Worm (Caenorhabditis elegans): ENCODE data around the gene F13B6.3.
A peak's percentile ranks its signal among the peaks of the same experiment; 100 is the strongest.

The F13B6.3 gene

DNA sequence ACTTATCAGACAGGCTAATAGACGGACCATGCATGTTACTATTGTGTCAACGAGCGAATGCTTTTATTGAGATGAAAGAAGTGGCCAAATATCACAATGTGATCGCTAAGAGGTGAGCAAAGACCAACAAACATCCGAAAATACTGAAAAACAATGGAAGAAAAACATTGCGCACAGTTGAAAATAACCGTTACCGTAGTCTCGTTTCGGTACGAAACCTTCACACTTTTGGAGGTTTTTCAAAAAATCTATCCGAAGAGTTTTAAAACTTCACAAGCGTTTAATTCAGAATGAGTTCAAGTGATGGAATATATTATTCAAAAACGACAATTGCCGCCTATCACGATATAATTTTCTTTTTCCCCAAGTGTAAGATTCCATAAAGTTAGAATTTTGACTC is 43.1 kb upstream of the F13B6.3 start (continued):
- TF ChIP-seq lsl-1 (GFP tag; optimal IDR thresholded peaks at IDR 0.05) (peak; percentile 79), efl-1 (GFP tag; optimal IDR thresholded peaks at IDR 0.05) (peak; percentile 51), madf-10 (tag; optimal IDR thresholded peaks at IDR 0.05) (no peak), lin-54 (GFP tag; optimal IDR thresholded peaks at IDR 0.05) (peak; percentile 53), Y79H2A.3 (GFP tag; conservative IDR thresholded peaks at IDR 0.05) (no peak)

DNA sequence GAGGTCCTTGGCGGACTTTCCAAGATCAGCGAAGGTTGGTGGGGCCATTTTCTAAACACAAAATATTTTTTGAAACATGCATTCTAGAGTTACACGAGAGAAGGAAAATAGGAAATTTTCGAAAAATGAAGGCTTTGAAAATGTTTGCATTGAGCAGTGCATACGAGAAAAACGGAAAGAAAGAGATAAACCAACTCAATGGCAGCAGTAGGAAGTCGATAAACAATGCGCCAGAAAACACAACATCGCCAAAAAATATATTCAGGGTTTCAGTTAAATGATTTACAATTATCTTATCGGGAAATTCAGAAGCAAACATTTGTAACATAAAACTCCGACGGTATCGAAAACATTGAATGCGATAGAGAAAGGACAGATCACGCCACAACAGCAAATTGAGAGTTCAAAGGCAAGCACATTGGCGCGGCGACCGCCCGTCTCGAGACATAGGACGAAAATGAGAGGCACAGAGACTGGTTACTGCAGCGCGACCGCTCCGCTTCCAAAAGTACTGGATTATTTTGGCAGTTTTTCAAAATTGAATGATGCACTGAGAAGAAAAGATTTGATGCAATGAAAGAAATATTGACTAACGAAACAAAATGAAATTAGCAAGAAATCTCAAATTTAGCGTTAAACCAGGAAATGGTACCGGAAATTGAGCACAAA is 42.2 kb upstream of the F13B6.3 start, which contains the start of the genes vdac-1 and R05G6.5:
Gene vdac-1, minus strand, starts transcription at position 51 of the 669 bp plus-strand sequence.
Gene R05G6.5, plus strand, starts transcription at position 527 of the 669 bp plus-strand sequence.
- no peak for TF ChIP-seq cebp-1 (GFP tag; IDR thresholded peaks at IDR 0.05)
- TF ChIP-seq cebp-1 (tag; optimal IDR thresholded peaks at IDR 0.05) = peak; percentile 73
- TF ChIP-seq nhr-120 (GFP tag; IDR thresholded peaks at IDR 0.05) = no peak
- peak; percentile 97 for TF ChIP-seq nhr-80 (tag; optimal IDR thresholded peaks at IDR 0.05)
- TF ChIP-seq Y67H2A.10 (GFP tag; conservative IDR thresholded peaks at IDR 0.05) = no peak; the same call in 1 of the 2 replicates
- TF ChIP-seq B0261.1 (tag; optimal IDR thresholded peaks at IDR 0.05) = no peak
- TF ChIP-seq F37B4.10 (GFP tag; IDR thresholded peaks at IDR 0.05) = no peak
- peak; percentile 45 for TF ChIP-seq madf-10 (tag; optimal IDR thresholded peaks at IDR 0.05)
- TF ChIP-seq zfh-2 (GFP tag; conservative IDR thresholded peaks at IDR 0.05) = no peak; the same call in none of the 2 replicates
- no peak for TF ChIP-seq nhr-90 (tag; optimal IDR thresholded peaks at IDR 0.05)
- no peak for TF ChIP-seq bed-1 (GFP tag; IDR thresholded peaks at IDR 0.05)
- TF ChIP-seq F10E7.11 (tag; optimal IDR thresholded peaks at IDR 0.05) = no peak
- TF ChIP-seq ceh-100 (GFP tag; IDR thresholded peaks at IDR 0.05) = 0 out of 2 replicates have a peak, but pooled peaks have one; percentile 40
- TF ChIP-seq Y95B8A.8 (GFP tag; IDR thresholded peaks at IDR 0.05) = peak; percentile 76
- no peak for TF ChIP-seq ztf-25 (GFP tag; IDR thresholded peaks at IDR 0.05)
- TF ChIP-seq madf-8 (GFP tag; conservative IDR thresholded peaks at IDR 0.05) = no peak
- TF ChIP-seq ztf-28 (GFP tag; IDR thresholded peaks at IDR 0.05) = no peak
- TF ChIP-seq madf-6 (GFP tag; IDR thresholded peaks at IDR 0.05) = peak; percentile 45; the same call in 1 of the 2 replicates
- TF ChIP-seq dpl-1 (GFP tag; optimal IDR thresholded peaks at IDR 0.05) = peak; percentile 16
- peak; percentile 75 for TF ChIP-seq mcd-1 (GFP tag; IDR thresholded peaks at IDR 0.05)
- TF ChIP-seq dox-1 (GFP tag; IDR thresholded peaks at IDR 0.05) = peak; percentile 73
- peak in 1 of 3 experiments; percentile 73 for TF ChIP-seq lin-35 (GFP tag; optimal IDR thresholded peaks at IDR 0.05)
- peak; percentile 81 for TF ChIP-seq lin-54 (GFP tag; optimal IDR thresholded peaks at IDR 0.05)
- no peak for TF ChIP-seq nhr-27 (tag; optimal IDR thresholded peaks at IDR 0.05)
- peak; percentile 87 for TF ChIP-seq ekl-4 (GFP tag; IDR thresholded peaks at IDR 0.05)
- TF ChIP-seq ztf-18 (tag; optimal IDR thresholded peaks at IDR 0.05) = peak; percentile 42
- peak; percentile 54; the same call in 1 of the 2 replicates for TF ChIP-seq K11D2.4 (GFP tag; IDR thresholded peaks at IDR 0.05)
- TF ChIP-seq attf-3 (GFP tag; conservative IDR thresholded peaks at IDR 0.05) = peak; percentile 67
- TF ChIP-seq pha-4 (tag; optimal IDR thresholded peaks at IDR 0.05) = no peak
- no peak for TF ChIP-seq zim-3 (tag; optimal IDR thresholded peaks at IDR 0.05)
- TF ChIP-seq T07F8.4 (tag; optimal IDR thresholded peaks at IDR 0.05) = no peak
- TF ChIP-seq egrh-3 (GFP tag; IDR thresholded peaks at IDR 0.05) = 0 out of 2 replicates have a peak, but pooled peaks have one; percentile 8
- no peak for TF ChIP-seq lag-1 (GFP tag; IDR thresholded peaks at IDR 0.05)
- TF ChIP-seq F22D6.2 (tag; optimal IDR thresholded peaks at IDR 0.05) = no peak
- TF ChIP-seq ztf-3 (GFP tag; optimal IDR thresholded peaks at IDR 0.05) = no peak
- TF ChIP-seq somi-1 (GFP tag; optimal IDR thresholded peaks at IDR 0.05) = peak; percentile 65
- peak; percentile 86 for TF ChIP-seq Y53G8AR.9 (GFP tag; conservative IDR thresholded peaks at IDR 0.05)
- no peak for TF ChIP-seq B0019.2 (GFP tag; conservative IDR thresholded peaks at IDR 0.05)
- peak; percentile 35 for TF ChIP-seq F52B5.7 (tag; optimal IDR thresholded peaks at IDR 0.05)
- TF ChIP-seq F23B12.7 (tag; optimal IDR thresholded peaks at IDR 0.05; ENCODE audit: insufficient read depth) = peak; percentile 25
- TF ChIP-seq mxl-1 (tag; optimal IDR thresholded peaks at IDR 0.05) = no peak
- TF ChIP-seq ceh-91 (GFP tag; IDR thresholded peaks at IDR 0.05) = no peak

Measured in whole organism, young adult.